Worm (Caenorhabditis elegans) whole organism, early embryonic: ENCODE results near the gene sri-66.

Experiments
- B0310.2 ChIP-seq: sonication (generic microtip); optimal IDR thresholded peaks from 2 replicates; lab custom pipeline; 2016; ENCODE audit warnings: mild to moderate bottlenecking, missing genetic modification characterization, missing compliant biosample characterization
- aly-1 ChIP-seq: sonication (generic microtip); optimal IDR thresholded peaks from 2 replicates; lab custom pipeline; 2016; ENCODE audit warnings: missing genetic modification characterization, missing compliant biosample characterization
- ama-1 ChIP-seq: fragments of 150-350 bp; optimal IDR thresholded peaks from 2 replicates; lab custom pipeline; 2014
- ceh-36 ChIP-seq: sonication (generic microtip); optimal IDR thresholded peaks from 2 replicates; lab custom pipeline; 2016; ENCODE audit warnings: missing genetic modification characterization, inconsistent platforms, missing compliant biosample characterization
- ets-7 ChIP-seq: sonication (generic microtip); optimal IDR thresholded peaks from 2 replicates; lab custom pipeline; 2016; ENCODE audit warnings: missing genotype, missing genetic modification characterization, missing compliant biosample characterization
- flt-1 ChIP-seq: fragments of 200-800 bp; sonication (Bioruptor generic); IDR thresholded peaks from 2 replicates; pipeline ENCODE4 v1.3.6; 2022; ENCODE audit warnings: missing genetic modification characterization, missing compliant biosample characterization
- hmg-4 ChIP-seq: fragments of 200-800 bp; sonication (Bioruptor generic); optimal IDR thresholded peaks from 2 replicates; lab custom pipeline; 2018; ENCODE audit warnings: mild to moderate bottlenecking, missing genetic modification characterization, missing compliant biosample characterization
- hnd-1 ChIP-seq: sonication (generic microtip); optimal IDR thresholded peaks from 2 replicates; lab custom pipeline; 2016; ENCODE audit warnings: missing genetic modification characterization, missing compliant biosample characterization
- pes-1 ChIP-seq: fragments of 200-800 bp; sonication (Bioruptor generic); IDR thresholded peaks from 2 replicates; pipeline ENCODE4 v1.3.6; 2022; ENCODE audit warnings: missing genetic modification reagents, missing genetic modification characterization, missing compliant biosample characterization
- scrt-1 ChIP-seq: fragments of 200-800 bp; sonication (Bioruptor generic); IDR thresholded peaks from 2 replicates; pipeline ENCODE4 v1.3.6; 2022; ENCODE audit warnings: missing genetic modification characterization, missing compliant biosample characterization
- sea-1 ChIP-seq: fragments of 200-800 bp; sonication (Bioruptor generic); conservative IDR thresholded peaks from 2 replicates; pipeline ENCODE4 v1.3.6; 2022; ENCODE audit warnings: missing genetic modification characterization, missing compliant biosample characterization
- tbx-11 ChIP-seq: fragments of 200-800 bp; sonication (Bioruptor generic); IDR thresholded peaks from 2 replicates; pipeline ENCODE4 v1.3.6; 2022; ENCODE audit warnings: missing genetic modification characterization, missing compliant biosample characterization
- tbx-37 ChIP-seq: fragments of 200-800 bp; sonication (Bioruptor generic); conservative IDR thresholded peaks from 2 replicates; pipeline ENCODE4 v1.3.6; 2022; ENCODE audit warnings: missing genetic modification reagents, missing genetic modification characterization, missing compliant biosample characterization
- tra-4 ChIP-seq: sonication (generic microtip); optimal IDR thresholded peaks from 2 replicates; lab custom pipeline; 2017; ENCODE audit warnings: missing genetic modification characterization, missing compliant biosample characterization

DNA sequence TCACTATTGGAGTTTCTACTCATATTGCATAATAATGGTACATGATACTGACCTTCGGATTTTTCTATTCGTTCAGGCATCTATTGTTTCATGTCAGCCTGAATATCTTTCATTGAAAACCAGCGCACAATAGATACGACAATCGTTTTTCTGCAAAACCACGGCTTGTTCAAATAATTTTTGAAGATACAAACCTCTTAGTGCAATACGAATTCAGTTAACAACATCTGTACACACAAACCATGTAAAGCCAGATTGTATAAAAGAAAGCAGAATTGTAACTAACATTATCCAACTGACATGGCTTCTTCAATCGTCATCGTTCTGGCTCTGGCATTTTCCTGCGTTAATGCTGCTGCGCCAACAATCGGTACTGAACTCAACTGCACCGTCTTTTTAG, 45.4 kb downstream of the sri-66 start, which contains the start of gene ZK218.7:
- TF ChIP-seq pes-1 (GFP tag; lab: Robert Waterston, UW) (no peak), ceh-36 (no peak), hmg-4 (no peak), ama-1 (lab: Kevin White, UChicago) (no peak), ets-7 (tag; lab: Kevin White, UChicago) (no peak), flt-1 (GFP tag; lab: Robert Waterston, UW) (no peak), tbx-37 (GFP tag; lab: Robert Waterston, UW) (no peak), tra-4 (tag; lab: Kevin White, UChicago) (no peak), scrt-1 (GFP tag; lab: Robert Waterston, UW) (no peak), tbx-11 (no peak), sea-1 (GFP tag; lab: Robert Waterston, UW) (no peak), B0310.2 (no peak), hnd-1 (tag; lab: Kevin White, UChicago) (no peak), aly-1 (tag; lab: Kevin White, UChicago) (no peak)
